Worm (Caenorhabditis elegans) whole organism, L1 larva: ENCODE results near the gene T23E7.2.

Experiments used
- C04F5.9 ChIP-seq: sonication (generic microtip); optimal IDR thresholded peaks from 2 replicates; lab custom pipeline; 2016; ENCODE audit warnings: missing genetic modification characterization, missing compliant biosample characterization
- C34B4.2 ChIP-seq: sonication (generic microtip); optimal IDR thresholded peaks from 2 replicates; lab custom pipeline; 2017; ENCODE audit warnings: mild to moderate bottlenecking, missing genetic modification characterization, missing compliant biosample characterization
- Y116A8C.19 ChIP-seq: sonication (generic microtip); optimal IDR thresholded peaks from 2 replicates; lab custom pipeline; 2016; ENCODE audit warnings: missing compliant biosample characterization, missing genetic modification characterization, borderline replicate concordance
- alr-1 ChIP-seq: fragments of 200-800 bp; sonication (Bioruptor generic); optimal IDR thresholded peaks from 2 replicates; lab custom pipeline; 2018; ENCODE audit warnings: borderline replicate concordance, mild to moderate bottlenecking, missing genetic modification characterization, missing compliant biosample characterization
- blmp-1 ChIP-seq: fragments of 150-350 bp; optimal IDR thresholded peaks from 2 replicates; lab custom pipeline; 2014; ENCODE audit warnings: missing biosample characterization, missing genetic modification characterization
- ceh-82 ChIP-seq, 3 experiments: fragments of 150-350 bp in 1 of 3; sonication (generic microtip) in 2 of 3; optimal IDR thresholded peaks; 2 replicates each; lab custom pipeline; 2014 to 2017; ENCODE audit warnings: missing biosample characterization in 3 of 3, missing genetic modification characterization in 3 of 3
- dpl-1 ChIP-seq, 3 experiments: fragments of 150-350 bp in 2 of 3; sonication (generic microtip) in 1 of 3; optimal IDR thresholded peaks; 2 replicates each; lab custom pipeline; 2014 to 2017; ENCODE audit warnings: missing biosample characterization in 3 of 3, missing genetic modification characterization in 3 of 3, missing genetic modification reagents in 3 of 3
- dsc-1 ChIP-seq: sonication (generic microtip); optimal IDR thresholded peaks from 2 replicates; lab custom pipeline; 2016; ENCODE audit warnings: mild to moderate bottlenecking, missing genetic modification characterization, missing compliant biosample characterization
- efl-1 ChIP-seq, 4 experiments: fragments of 150-350 bp; optimal IDR thresholded peaks in 3 of 4; peaks in 1 of 4; 1 replicate in 1 of 4; 2 replicates in 3 of 4; lab custom pipeline; 2014; ENCODE audit warnings: missing biosample characterization in 2 of 4, missing genetic modification characterization in 2 of 4, missing genetic modification reagents in 2 of 4
- efl-3 ChIP-seq: fragments of 200-800 bp; sonication (Bioruptor generic); optimal IDR thresholded peaks from 2 replicates; lab custom pipeline; 2018; ENCODE audit warnings: mild to moderate bottlenecking, missing genetic modification characterization, missing compliant biosample characterization
- elt-3 ChIP-seq, 6 experiments: fragments of 150-350 bp in 1 of 6; sonication (generic microtip); optimal IDR thresholded peaks; 2 replicates each; lab custom pipeline; 2017 to 2018; ENCODE audit warnings: missing biosample characterization in 6 of 6, missing genetic modification characterization in 6 of 6, inconsistent platforms in 1 of 6
- ets-5 ChIP-seq: fragments of 200-800 bp; sonication (Bioruptor generic); IDR thresholded peaks from 2 replicates; pipeline ENCODE4 v1.3.6; 2022; ENCODE audit warnings: missing genetic modification characterization, missing compliant biosample characterization
- fkh-10 ChIP-seq: sonication (generic microtip); optimal IDR thresholded peaks from 2 replicates; lab custom pipeline; 2017; ENCODE audit warnings: missing biosample characterization, missing genetic modification reagents, missing genetic modification characterization
- fkh-4 ChIP-seq: sonication (generic microtip); optimal IDR thresholded peaks from 2 replicates; lab custom pipeline; 2016; ENCODE audit warnings: missing compliant biosample characterization, missing genetic modification characterization, borderline replicate concordance
- grh-1 ChIP-seq: fragments of 200-800 bp; sonication (Bioruptor generic); IDR thresholded peaks from 2 replicates; pipeline ENCODE4 v1.3.6; 2022; ENCODE audit warnings: missing genetic modification reagents, missing genetic modification characterization, missing compliant biosample characterization
- hlh-17 ChIP-seq: fragments of 200-800 bp; sonication (Bioruptor generic); optimal IDR thresholded peaks from 2 replicates; lab custom pipeline; 2018; ENCODE audit warnings: missing genetic modification characterization, mild to moderate bottlenecking, missing compliant biosample characterization, moderate library complexity, borderline replicate concordance
- irx-1 ChIP-seq: sonication (generic microtip); optimal IDR thresholded peaks from 2 replicates; lab custom pipeline; 2016; ENCODE audit warnings: missing genetic modification characterization, missing compliant biosample characterization
- jun-1 ChIP-seq: fragments of 150-350 bp; optimal IDR thresholded peaks from 2 replicates; lab custom pipeline; 2014; ENCODE audit warnings: missing biosample characterization, missing genetic modification reagents, missing genetic modification characterization
- lin-13 ChIP-seq: fragments of 150-350 bp; optimal IDR thresholded peaks from 2 replicates; lab custom pipeline; 2014; ENCODE audit warnings: missing biosample characterization, missing genetic modification reagents, missing genetic modification characterization
- lin-14 ChIP-seq: fragments of 200-800 bp; sonication (Bioruptor generic); optimal IDR thresholded peaks from 2 replicates; lab custom pipeline; 2018; ENCODE audit warnings: mild to moderate bottlenecking, missing genetic modification characterization, moderate library complexity, missing compliant biosample characterization
- lin-15B ChIP-seq: fragments of 150-350 bp; sonication (generic microtip); optimal IDR thresholded peaks from 3 replicates; lab custom pipeline; 2014; ENCODE audit warnings: missing biosample characterization, missing genetic modification characterization
- lin-35 ChIP-seq, 2 experiments: fragments of 150-350 bp; optimal IDR thresholded peaks; 2 replicates each; lab custom pipeline; 2014; ENCODE audit warnings: missing biosample characterization in 2 of 2, missing genetic modification characterization in 2 of 2, missing genetic modification reagents in 2 of 2
- mdl-1 ChIP-seq, 2 experiments: fragments of 150-350 bp; optimal IDR thresholded peaks; 2 replicates each; lab custom pipeline; 2014 to 2017; ENCODE audit warnings: missing biosample characterization in 2 of 2, missing genetic modification characterization in 2 of 2, inconsistent platforms in 1 of 2
- mep-1 ChIP-seq: fragments of 150-350 bp; optimal IDR thresholded peaks from 2 replicates; lab custom pipeline; 2014; ENCODE audit warnings: missing biosample characterization, missing genetic modification characterization
- nhr-11 ChIP-seq: fragments of 150-350 bp; optimal IDR thresholded peaks from 2 replicates; lab custom pipeline; 2014; ENCODE audit warnings: missing biosample characterization, missing genetic modification characterization
- nhr-12 ChIP-seq: sonication (generic microtip); optimal IDR thresholded peaks from 2 replicates; lab custom pipeline; 2017; ENCODE audit warnings: missing biosample characterization, missing genetic modification characterization
- nhr-20 ChIP-seq: sonication (generic microtip); optimal IDR thresholded peaks from 2 replicates; lab custom pipeline; 2016; ENCODE audit warnings: mild to moderate bottlenecking, missing genetic modification characterization, missing compliant biosample characterization
- nhr-47 ChIP-seq: sonication (generic microtip); optimal IDR thresholded peaks from 2 replicates; lab custom pipeline; 2016; ENCODE audit warnings: mild to moderate bottlenecking, missing genetic modification characterization, moderate library complexity, missing compliant biosample characterization
- nhr-76 ChIP-seq: sonication (generic microtip); optimal IDR thresholded peaks from 2 replicates; lab custom pipeline; 2017; ENCODE audit warnings: missing biosample characterization, missing genetic modification characterization
- nhr-84 ChIP-seq: sonication (generic microtip); optimal IDR thresholded peaks from 2 replicates; lab custom pipeline; 2017; ENCODE audit warnings: missing biosample characterization, missing genetic modification characterization
- nhr-90 ChIP-seq: sonication (generic microtip); optimal IDR thresholded peaks from 2 replicates; lab custom pipeline; 2016; ENCODE audit warnings: mild to moderate bottlenecking, missing genetic modification characterization, missing compliant biosample characterization; ENCODE audit not compliant: poor library complexity
- pag-3 ChIP-seq: sonication (generic microtip); optimal IDR thresholded peaks from 2 replicates; lab custom pipeline; 2017; ENCODE audit warnings: missing genetic modification characterization, mild to moderate bottlenecking, missing compliant biosample characterization, antibody characterized with exemption, borderline replicate concordance; ENCODE audit not compliant: insufficient read depth
- pax-3 ChIP-seq: fragments of 200-800 bp; sonication (Bioruptor generic); optimal IDR thresholded peaks from 2 replicates; lab custom pipeline; 2018; ENCODE audit warnings: mild to moderate bottlenecking, missing genetic modification characterization, moderate library complexity, missing compliant biosample characterization
- pqm-1 ChIP-seq: sonication (generic microtip); optimal IDR thresholded peaks from 3 replicates; lab custom pipeline; 2017; ENCODE audit warnings: missing biosample characterization, missing genetic modification characterization
- rnt-1 ChIP-seq: sonication (generic microtip); optimal IDR thresholded peaks from 2 replicates; lab custom pipeline; 2016; ENCODE audit warnings: mild to moderate bottlenecking, missing genetic modification characterization, moderate library complexity, missing compliant biosample characterization
- snpc-4 ChIP-seq: fragments of 150-350 bp; optimal IDR thresholded peaks from 2 replicates; lab custom pipeline; 2014; ENCODE audit warnings: missing biosample characterization, missing genetic modification characterization
- sptf-1 ChIP-seq: fragments of 150-350 bp; optimal IDR thresholded peaks from 2 replicates; lab custom pipeline; 2014; ENCODE audit warnings: missing biosample characterization, missing genetic modification characterization
- tbx-2 ChIP-seq: sonication (generic microtip); optimal IDR thresholded peaks from 2 replicates; lab custom pipeline; 2016; ENCODE audit warnings: missing genetic modification characterization, missing compliant biosample characterization
- tlp-1 ChIP-seq: fragments of 150-350 bp; optimal IDR thresholded peaks from 2 replicates; lab custom pipeline; 2014; ENCODE audit warnings: missing biosample characterization, missing genetic modification characterization
- unc-30 ChIP-seq: sonication (generic microtip); optimal IDR thresholded peaks from 2 replicates; lab custom pipeline; 2017; ENCODE audit warnings: missing biosample characterization, missing genetic modification characterization
- unc-62 ChIP-seq: fragments of 150-350 bp; optimal IDR thresholded peaks from 2 replicates; lab custom pipeline; 2014; ENCODE audit warnings: missing biosample characterization, missing genetic modification reagents, missing genetic modification characterization
- unc-86 ChIP-seq: sonication (generic microtip); optimal IDR thresholded peaks from 2 replicates; lab custom pipeline; 2016; ENCODE audit warnings: missing genetic modification characterization, missing compliant biosample characterization
- vab-15 ChIP-seq: sonication (generic microtip); optimal IDR thresholded peaks from 2 replicates; lab custom pipeline; 2017; ENCODE audit warnings: missing genotype, mild to moderate bottlenecking, missing genetic modification characterization, missing compliant biosample characterization
- xbp-1 ChIP-seq: sonication (generic microtip); optimal IDR thresholded peaks from 2 replicates; lab custom pipeline; 2016; ENCODE audit warnings: missing genetic modification characterization, missing compliant biosample characterization
- zag-1 ChIP-seq: fragments of 150-350 bp; optimal IDR thresholded peaks from 2 replicates; lab custom pipeline; 2014; ENCODE audit warnings: missing biosample characterization, missing genetic modification characterization
- zip-4 ChIP-seq: fragments of 200-800 bp; sonication (Bioruptor generic); optimal IDR thresholded peaks from 2 replicates; lab custom pipeline; 2018; ENCODE audit warnings: mild to moderate bottlenecking, missing genetic modification characterization, moderate library complexity, missing compliant biosample characterization

Gene T23E7.2

DNA sequence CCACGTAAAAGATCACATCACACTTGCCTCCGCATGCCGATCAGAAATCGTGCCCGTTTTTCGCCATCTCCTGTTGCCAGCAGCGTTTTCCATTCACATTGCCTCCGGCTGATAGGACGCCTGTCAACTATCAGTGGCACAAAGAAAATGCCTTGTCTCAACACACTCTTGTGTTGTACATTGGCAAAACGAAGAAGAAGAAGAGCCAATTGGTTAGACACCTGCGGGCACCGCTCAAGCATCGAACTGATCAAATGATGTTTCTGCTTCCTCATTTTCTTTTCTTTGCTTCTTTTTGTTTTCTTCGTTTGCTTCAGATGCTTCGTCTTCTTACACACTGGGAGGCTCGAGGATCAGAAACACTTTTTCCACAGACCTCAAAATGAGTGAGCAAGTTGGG, 3.5 kb upstream of the T23E7.2 start (continued):
- TF ChIP-seq grh-1 (GFP tag; lab: Robert Waterston, UW) (no peak), mdl-1 (tag; optimal IDR thresholded peaks at IDR 0.05; lab: Kevin White, UChicago) (no peak), mep-1 (no peak), lin-14 (GFP tag; lab: Kevin White, UChicago) (peak; percentile 73), pqm-1 (tag; lab: Kevin White, UChicago) (no peak), unc-62 (no peak), nhr-12 (no peak), tbx-2 (no peak), nhr-84 (tag; lab: Kevin White, UChicago) (no peak), pag-3 (tag; lab: Kevin White, UChicago) (peak; percentile 87), efl-1 (optimal IDR thresholded peaks at IDR 0.05; lab: Kevin White, UChicago) (no peak), efl-1 (GFP tag; optimal IDR thresholded peaks at IDR 0.05 in 1 of 2; lab: Kevin White, UChicago) (no peak), irx-1 (tag; lab: Kevin White, UChicago) (no peak), ceh-82 (tag; optimal IDR thresholded peaks at IDR 0.05; lab: Kevin White, UChicago) (no peak), fkh-4 (tag; lab: Kevin White, UChicago) (no peak), tlp-1 (tag; lab: Kevin White, UChicago) (no peak), lin-35 (GFP tag; optimal IDR thresholded peaks at IDR 0.05; lab: Kevin White, UChicago) (no peak), nhr-20 (peak; percentile 22), fkh-10 (no peak), dpl-1 (GFP tag; optimal IDR thresholded peaks at IDR 0.05; lab: Kevin White, UChicago) (no peak), rnt-1 (tag; lab: Kevin White, UChicago) (peak; percentile 60), zip-4 (no peak)

DNA sequence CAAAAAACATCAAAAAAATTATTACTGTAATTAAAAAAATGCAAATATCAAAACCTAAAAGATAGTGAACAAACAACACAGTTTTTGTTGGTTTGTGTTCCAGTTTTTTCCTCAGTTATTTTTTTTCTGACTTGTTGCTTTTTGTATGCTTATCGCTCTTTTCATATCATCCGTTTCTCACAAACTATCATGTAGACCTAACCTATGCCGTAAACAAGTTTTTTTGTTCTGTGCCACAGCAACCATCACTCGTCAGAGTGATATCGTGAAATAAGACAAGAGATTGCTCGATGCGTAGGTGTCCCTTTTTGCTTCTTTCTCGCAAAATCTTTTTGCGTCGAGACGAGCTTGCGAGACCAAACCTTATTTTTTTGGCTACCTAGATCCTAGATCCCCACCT, 1.4 kb downstream of the T23E7.2 start:
- TF ChIP-seq C34B4.2, result no peak
- no peak for TF ChIP-seq nhr-11 (tag; lab: Kevin White, UChicago)
- no peak for TF ChIP-seq grh-1 (GFP tag; lab: Robert Waterston, UW)
- TF ChIP-seq lin-15B (tag; lab: Kevin White, UChicago), result no peak
- TF ChIP-seq ets-5 (GFP tag; lab: Robert Waterston, UW), result no peak
- TF ChIP-seq vab-15 (tag; lab: Kevin White, UChicago), result no peak
- TF ChIP-seq unc-62, result no peak
- TF ChIP-seq nhr-20, result no peak
- no peak for TF ChIP-seq tbx-2
- TF ChIP-seq mep-1, result no peak
- no peak for TF ChIP-seq zip-4
- TF ChIP-seq pqm-1 (tag; lab: Kevin White, UChicago), result no peak

DNA sequence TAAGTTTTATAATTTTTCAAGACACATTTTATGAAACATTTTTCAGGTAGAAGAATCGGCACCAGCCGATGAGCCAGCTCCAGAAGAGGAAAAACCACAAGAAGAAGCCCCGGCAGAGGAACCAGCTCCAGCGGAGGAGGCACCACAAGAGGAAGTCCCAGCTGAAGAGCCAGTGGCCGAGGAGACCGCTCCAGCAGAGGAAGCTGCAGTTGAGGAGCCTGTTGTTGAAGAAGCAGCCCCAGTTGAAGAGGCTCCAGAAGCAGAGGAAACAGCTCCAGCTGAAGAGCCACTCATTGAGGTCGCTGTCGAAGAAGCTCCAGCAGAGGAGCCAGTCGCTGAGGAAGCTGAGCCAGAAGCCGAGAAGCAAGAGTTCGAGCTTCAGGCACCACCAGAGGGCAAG, 3.5 kb downstream of the T23E7.2 start:
- no peak for TF ChIP-seq snpc-4 (tag; lab: Kevin White, UChicago)
- no peak for TF ChIP-seq unc-30 (tag; lab: Kevin White, UChicago)
- no peak for TF ChIP-seq efl-3 (GFP tag; lab: Kevin White, UChicago)
- TF ChIP-seq pax-3, result no peak
- no peak for TF ChIP-seq dsc-1
- no peak for TF ChIP-seq nhr-12
- no peak for TF ChIP-seq blmp-1 (tag; lab: Kevin White, UChicago)
- no peak for TF ChIP-seq C04F5.9 (tag; lab: Kevin White, UChicago)
- TF ChIP-seq unc-86 (tag; lab: Kevin White, UChicago), result no peak
- TF ChIP-seq hlh-17 (GFP tag; lab: Kevin White, UChicago), result no peak
- TF ChIP-seq, all 84 proteins: peak for 0

DNA sequence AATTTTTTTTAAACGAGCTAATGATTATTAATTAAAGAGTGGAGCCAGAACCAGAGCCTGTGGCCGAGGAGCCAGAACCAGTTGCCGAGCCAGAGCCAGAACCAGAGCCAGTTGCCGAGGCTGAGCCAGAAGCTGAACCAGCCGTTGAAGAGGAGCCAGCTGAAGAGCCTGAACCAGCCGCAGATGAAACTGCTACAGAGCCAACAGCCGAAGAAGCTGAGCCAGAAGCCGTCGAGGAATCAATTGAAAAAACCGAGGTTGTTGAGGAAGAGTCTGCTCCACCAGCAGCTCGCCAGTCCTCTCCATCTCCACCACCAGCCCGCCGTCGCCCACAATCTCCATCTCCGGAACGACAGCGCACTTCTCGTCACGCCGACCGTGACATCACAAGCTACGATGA, 4.9 kb downstream of the T23E7.2 start:
- no peak for TF ChIP-seq tbx-2
- TF ChIP-seq xbp-1 (tag; lab: Kevin White, UChicago), result no peak
- TF ChIP-seq C04F5.9 (tag; lab: Kevin White, UChicago), result no peak
- no peak for TF ChIP-seq elt-3 (tag; optimal IDR thresholded peaks at IDR 0.05; lab: Kevin White, UChicago)
- no peak for TF ChIP-seq alr-1 (tag; lab: Kevin White, UChicago)
- TF ChIP-seq nhr-90 (tag; lab: Kevin White, UChicago), result no peak
- no peak for TF ChIP-seq tlp-1 (tag; lab: Kevin White, UChicago)
- TF ChIP-seq efl-1 (optimal IDR thresholded peaks at IDR 0.05; lab: Kevin White, UChicago), result no peak
- TF ChIP-seq efl-1 (GFP tag; optimal IDR thresholded peaks at IDR 0.05 in 1 of 2; lab: Kevin White, UChicago), result no peak
- TF ChIP-seq nhr-76, result no peak
- TF ChIP-seq pag-3 (tag; lab: Kevin White, UChicago), result no peak
- TF ChIP-seq lin-13 (GFP tag; lab: Kevin White, UChicago), result no peak
- no peak for TF ChIP-seq sptf-1 (tag; lab: Kevin White, UChicago)
- TF ChIP-seq jun-1 (tag; lab: Kevin White, UChicago), result no peak
- TF ChIP-seq nhr-47 (tag; lab: Kevin White, UChicago), result no peak
- no peak for TF ChIP-seq dsc-1
- TF ChIP-seq Y116A8C.19 (tag; lab: Kevin White, UChicago), result no peak
- no peak for TF ChIP-seq zag-1 (tag; lab: Kevin White, UChicago)
- TF ChIP-seq nhr-12, result no peak
- no peak for TF ChIP-seq ceh-82 (tag; optimal IDR thresholded peaks at IDR 0.05; lab: Kevin White, UChicago)
